Fruit fly (Drosophila melanogaster) whole organism, larva: ENCODE measurements around the gene mRpL27.

Experiments
- noc ChIP-seq: fragments of 200-800 bp; sonication (Bioruptor generic); optimal IDR thresholded peaks from 3 replicates; lab custom pipeline; 2019; ENCODE audit warnings: missing biosample characterization, mild to moderate bottlenecking, missing genetic modification characterization, moderate library complexity

Gene mRpL27

DNA sequence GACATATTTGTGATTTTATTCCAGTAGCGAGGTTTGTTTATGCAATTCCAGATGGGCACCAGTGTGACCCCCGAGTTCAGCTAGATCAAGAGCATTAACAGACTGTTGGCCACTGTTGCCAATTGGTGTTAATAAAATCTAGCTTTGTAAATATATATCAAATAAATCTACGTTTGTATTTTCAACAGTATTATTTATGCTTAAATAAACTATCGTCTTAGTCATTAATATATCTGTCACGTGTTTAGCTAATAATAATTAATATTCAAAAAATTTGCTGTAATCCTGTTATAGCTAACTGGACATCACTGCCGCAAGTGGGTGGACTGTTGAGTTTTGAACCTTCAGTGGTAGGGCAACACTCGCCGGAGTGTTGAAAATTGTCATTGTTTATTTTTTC, at the start of gene mRpL27, which contains the start of gene CG15435:
mRpL27 (minus strand) TSS at position 96 of the 400 bp plus-strand sequence.
CG15435 (plus strand) TSS at position 187 of the 400 bp plus-strand sequence.
- peak; percentile 56 for TF ChIP-seq noc (tag; lab: Kevin White, UChicago)

dm6 chr2L:4477978-4478377, 18.5 kb upstream of the mRpL27 start:
- TF ChIP-seq noc (tag; lab: Kevin White, UChicago): no peak

DNA sequence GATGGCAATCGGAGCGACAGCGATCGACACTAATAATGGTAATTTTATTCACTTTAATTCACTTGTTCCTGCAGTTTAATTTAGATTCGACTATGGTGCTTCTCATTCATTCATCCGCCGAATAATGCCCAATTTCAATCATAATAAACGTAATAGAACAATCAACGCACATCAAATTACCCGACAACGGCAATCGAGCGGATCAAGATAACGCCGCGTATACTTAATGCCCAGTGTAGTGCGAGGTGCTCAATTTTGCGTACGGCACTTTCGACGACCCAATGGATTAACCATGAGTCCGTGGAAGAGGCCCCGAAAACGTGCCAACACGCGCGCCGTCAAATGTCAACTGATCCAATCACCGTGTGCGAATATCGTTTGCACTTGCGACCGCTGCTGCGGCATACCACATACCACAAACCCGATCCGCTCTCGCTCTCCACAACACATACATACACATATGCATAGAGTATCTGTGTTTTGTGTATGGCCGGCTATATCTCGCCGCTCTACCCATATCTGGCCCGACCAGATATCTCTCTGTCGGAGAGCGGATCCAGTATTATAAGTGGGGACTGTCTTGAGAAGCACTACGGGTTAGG, 17.3 kb upstream of the mRpL27 start, which contains the start of gene ine:
ine (minus strand) TSS at position 351 of the 602 bp plus-strand sequence.
- peak; percentile 2 for TF ChIP-seq noc (tag; lab: Kevin White, UChicago)

DNA sequence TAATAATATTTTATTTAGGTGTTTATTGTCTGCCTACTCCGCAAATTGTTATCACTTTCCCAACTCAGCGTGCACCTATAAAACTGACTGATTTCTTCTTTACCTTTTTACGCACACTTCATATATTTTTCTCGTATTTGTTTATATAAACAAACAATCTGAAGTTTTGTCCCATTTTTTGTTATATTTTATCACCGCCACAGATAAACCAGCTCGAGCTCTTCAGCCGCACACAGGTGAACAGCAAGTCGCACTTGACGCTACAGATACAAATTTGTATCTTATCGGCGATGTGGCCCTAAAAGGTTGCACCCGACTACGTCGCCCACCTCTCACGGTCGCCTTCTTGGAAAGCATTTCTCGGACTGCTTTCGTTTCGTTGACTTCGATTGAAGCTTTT, 16.0 kb upstream of the mRpL27 start:
- TF ChIP-seq noc (tag; lab: Kevin White, UChicago): peak; percentile 78

dm6 chr2L:4464946-4465345, 5.5 kb upstream of the mRpL27 start, which contains the start of gene FIG4:
TSS of gene FIG4 (plus strand) at chr2L:4465174.
- no peak for TF ChIP-seq noc (tag; lab: Kevin White, UChicago)

- TF ChIP-seq noc (tag; lab: Kevin White, UChicago): no peak
Observed at dm6 chr2L:4463323-4463722, 3.9 kb upstream of the mRpL27 start, which contains the start of the genes CG15443 and Paris. TSS of gene CG15443 (minus strand) at chr2L:4463447. TSS of gene Paris (plus strand) at chr2L:4463611.

dm6 chr2L:4458119-4459056, 1.1 kb downstream of the mRpL27 start, which contains the start of gene RpL27A:
TSS of gene RpL27A (minus strand) at chr2L:4458364.
- peak; percentile 45 for TF ChIP-seq noc (tag; lab: Kevin White, UChicago)

DNA sequence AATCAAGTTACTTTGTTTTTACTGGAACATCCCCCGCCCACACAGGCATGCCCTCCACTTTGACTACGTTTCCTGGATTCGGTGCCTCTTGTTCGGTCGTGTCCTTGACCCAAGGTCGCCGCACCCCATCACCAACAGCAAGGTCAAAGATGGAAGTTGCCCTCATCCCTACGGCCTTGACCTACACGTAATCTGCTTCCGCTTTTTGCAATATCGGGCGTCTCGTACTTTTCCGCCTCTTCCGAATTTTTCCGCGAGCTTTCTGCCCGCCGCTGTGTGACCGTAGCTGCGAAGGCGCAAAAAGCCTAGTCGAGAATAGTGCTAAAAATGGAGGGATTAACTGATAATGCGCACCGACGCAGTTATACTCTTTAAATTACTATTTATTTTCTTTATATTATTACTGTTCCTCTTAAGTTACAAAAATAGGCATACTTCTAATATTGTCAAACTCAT, 2.9 kb downstream of the mRpL27 start, which contains the start of gene Gs1l:
Gs1l (minus strand) TSS at position 269 of the 456 bp plus-strand sequence.
- TF ChIP-seq noc (tag; lab: Kevin White, UChicago): no peak

- TF ChIP-seq noc (tag; lab: Kevin White, UChicago): no peak
Observed at dm6 chr2L:4454009-4454689, 5.3 kb downstream of the mRpL27 start, which contains the start of the genes Secp43 and ND-B8. TSS of gene Secp43 (minus strand) at chr2L:4454453. TSS of gene ND-B8 (plus strand) at chr2L:4454626.

- TF ChIP-seq noc (tag; lab: Kevin White, UChicago): no peak
Observed at dm6 chr2L:4452798-4453197, 6.6 kb downstream of the mRpL27 start, which contains the start of gene CG15439. TSS of gene CG15439 (minus strand) at chr2L:4453038.

- TF ChIP-seq noc (tag; lab: Kevin White, UChicago): peak; percentile 91
Observed at dm6 chr2L:4448582-4449016, 10.8 kb downstream of the mRpL27 start, which contains the start of gene MFS18. TSS of gene MFS18 (minus strand) at chr2L:4448635.

DNA sequence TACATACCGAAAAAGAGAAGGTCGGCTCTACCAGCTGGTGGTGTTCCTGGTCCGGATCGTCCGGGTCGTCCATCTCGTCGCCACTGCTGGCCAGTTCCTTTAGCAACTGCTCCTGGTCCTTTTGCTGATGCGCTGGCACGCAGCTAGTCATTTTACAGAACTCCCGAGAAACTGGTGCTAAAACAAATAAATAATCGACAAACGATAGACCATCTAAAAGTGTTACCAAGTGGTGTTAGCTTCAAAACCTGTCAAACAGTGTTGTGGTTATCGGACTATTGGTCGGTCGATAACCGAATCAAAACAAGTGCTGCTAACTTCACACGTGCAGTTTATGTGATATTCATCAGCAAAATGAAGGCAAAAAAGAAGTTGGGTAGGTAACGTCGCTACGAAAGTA, 15.0 kb downstream of the mRpL27 start, which contains the start of the genes morgue and Elp3:
morgue (minus strand) TSS at position 224 of the 400 bp plus-strand sequence.
Elp3 (plus strand) TSS at position 276 of the 400 bp plus-strand sequence.
- no peak for TF ChIP-seq noc (tag; lab: Kevin White, UChicago)

- no peak for TF ChIP-seq noc (tag; lab: Kevin White, UChicago)
Observed at dm6 chr2L:4442010-4442587, 17.3 kb downstream of the mRpL27 start, which contains the start of the genes Sfp24F and CG15432. TSS of gene Sfp24F (minus strand) at chr2L:4442060. TSS of gene CG15432 (plus strand) at chr2L:4442320.
